Worm (Caenorhabditis elegans): ENCODE data around the gene lgc-9.
"Not testable (repeated sequence)": the region's sequence is repeated elsewhere in the genome, so short reads cannot be mapped to it uniquely, and the experiment has no call there.

Gene lgc-9

DNA sequence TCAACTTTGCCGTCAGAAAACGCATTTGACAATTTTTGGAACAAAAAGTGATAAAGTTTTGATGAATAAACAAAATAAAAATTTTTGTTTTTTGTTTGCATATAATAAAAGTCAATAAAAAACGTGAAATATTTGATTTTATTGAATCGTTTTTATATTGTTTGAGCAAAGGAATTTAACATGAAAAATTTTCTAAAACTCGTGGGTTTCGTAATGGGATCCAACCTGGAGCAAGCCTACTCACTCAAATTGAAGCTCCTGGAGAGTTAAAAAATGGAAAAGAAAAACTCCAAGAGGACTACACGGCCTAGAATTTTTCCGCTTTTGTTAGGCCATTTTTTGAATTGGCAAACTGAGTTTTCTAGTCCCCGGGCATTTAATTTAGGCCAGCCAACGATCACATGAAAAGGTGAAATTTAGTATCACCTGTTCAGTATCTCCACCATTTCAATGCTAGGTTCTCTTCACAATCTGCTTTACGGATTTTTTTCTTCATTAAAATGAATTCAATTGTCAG lies 13.0 kb downstream of the lgc-9 start, which contains the start of the genes C04C3.9 and srz-60:
Gene C04C3.9 (minus strand): TSS at position 101 of the 517 bp plus-strand sequence.
Gene srz-60 (plus strand): TSS at position 467 of the 517 bp plus-strand sequence.
- TF ChIP-seq hlh-15 (tag; optimal IDR thresholded peaks at IDR 0.05) (no peak), odd-2 (tag; optimal IDR thresholded peaks at IDR 0.05) (no peak), sox-4 (tag; optimal IDR thresholded peaks at IDR 0.05) (no peak), sox-2 (GFP tag; IDR thresholded peaks at IDR 0.05) (no peak)

DNA sequence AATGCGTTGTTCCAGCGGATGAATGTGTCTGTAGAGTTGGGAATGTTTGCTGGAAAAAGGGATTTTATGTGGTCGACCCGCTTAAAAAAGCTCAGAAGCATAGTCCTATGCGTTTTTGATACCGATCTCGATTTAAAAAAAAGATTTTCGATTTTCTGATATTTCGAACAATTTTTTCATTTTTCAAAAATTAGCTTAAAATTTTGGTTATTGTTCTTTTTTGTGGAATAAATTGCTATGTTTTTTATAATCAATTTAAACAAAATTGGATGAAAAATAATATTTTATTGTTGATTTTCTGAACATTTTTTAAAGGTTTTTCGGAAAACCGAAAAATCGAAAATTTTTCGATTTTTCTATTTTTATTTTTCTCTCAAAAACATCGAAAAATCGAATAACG lies 17.9 kb downstream of the lgc-9 start, which contains the start of gene C04C3.7:
Gene C04C3.7 (minus strand): TSS at position 101 of the 400 bp plus-strand sequence.
- TF ChIP-seq zip-5 (tag; optimal IDR thresholded peaks at IDR 0.05); fkh-10 (GFP tag; optimal IDR thresholded peaks at IDR 0.05); elt-2 (tag; optimal IDR thresholded peaks at IDR 0.05): not testable (repeated sequence)

DNA sequence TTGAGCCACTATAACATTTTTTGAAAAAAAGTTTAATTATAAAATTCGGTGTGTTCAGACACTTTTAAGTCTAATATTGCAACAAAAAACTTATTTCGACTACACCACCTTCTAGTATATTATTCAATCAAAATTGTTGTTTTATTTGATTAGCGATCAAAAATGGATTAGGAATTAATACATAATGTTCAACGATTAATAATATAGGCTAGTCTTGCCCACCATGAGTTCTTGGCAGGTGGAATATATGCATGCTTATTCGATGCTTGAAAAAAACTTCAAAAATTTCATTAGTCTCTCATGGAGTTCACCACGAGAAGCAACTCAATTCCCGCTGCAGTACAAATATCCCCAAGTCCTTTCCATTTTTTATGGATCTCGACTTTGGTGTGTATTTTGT lies 20.5 kb downstream of the lgc-9 start, which contains the start of gene srz-32:
Gene srz-32 (plus strand): TSS at position 301 of the 400 bp plus-strand sequence.
- TF ChIP-seq npax-4 (tag; optimal IDR thresholded peaks at IDR 0.05) (no peak), ets-4 (tag; optimal IDR thresholded peaks at IDR 0.05) (no peak), fkh-10 (GFP tag; optimal IDR thresholded peaks at IDR 0.05) (no peak), hlh-30 (tag; optimal IDR thresholded peaks at IDR 0.05; ENCODE audit: insufficient read depth) (no peak), ceh-48 (tag; optimal IDR thresholded peaks at IDR 0.05) (no peak), ceh-2 (tag; optimal IDR thresholded peaks at IDR 0.05) (no peak), rnt-1 (tag; optimal IDR thresholded peaks at IDR 0.05) (no peak), ahr-1 (tag; optimal IDR thresholded peaks at IDR 0.05) (no peak), ceh-30 (tag; optimal IDR thresholded peaks at IDR 0.05) (no peak), pha-4 (tag; optimal IDR thresholded peaks at IDR 0.05) (no peak), unc-42 (tag; optimal IDR thresholded peaks at IDR 0.05) (no peak), hlh-13 (GFP tag; optimal IDR thresholded peaks at IDR 0.05) (no peak), nfya-1 (tag; optimal IDR thresholded peaks at IDR 0.05) (no peak), fax-1 (tag; optimal IDR thresholded peaks at IDR 0.05) (no peak), odd-2 (tag; optimal IDR thresholded peaks at IDR 0.05) (no peak), che-1 (tag; optimal IDR thresholded peaks at IDR 0.05) (no peak), ceh-45 (GFP tag; IDR thresholded peaks at IDR 0.05) (no peak)

DNA sequence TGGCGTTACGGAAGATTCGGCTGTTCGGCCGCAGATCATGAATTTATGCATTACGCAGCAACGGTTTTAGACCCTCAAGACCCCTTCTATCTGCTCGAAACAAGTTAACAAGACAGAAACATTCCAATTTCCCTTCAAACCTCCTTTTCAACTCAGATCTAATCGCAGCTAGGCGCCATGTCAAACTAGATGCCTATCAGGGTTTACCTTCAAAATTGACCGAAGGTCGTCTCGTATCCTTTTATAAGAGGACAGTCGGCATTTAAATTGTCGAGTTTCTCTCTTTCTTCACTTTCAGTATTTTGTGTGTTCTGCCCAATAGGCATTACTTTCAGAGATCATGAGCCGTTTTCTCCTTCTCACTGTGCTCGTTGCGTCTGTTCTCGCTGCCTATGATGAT lies 22.5 kb downstream of the lgc-9 start, which contains the start of gene grd-13:
Gene grd-13 (plus strand): TSS at position 291 of the 400 bp plus-strand sequence.
- no peak for TF ChIP-seq ceh-6 (GFP tag; optimal IDR thresholded peaks at IDR 0.05)
- TF ChIP-seq lin-11 (tag; optimal IDR thresholded peaks at IDR 0.05) = no peak
- no peak for TF ChIP-seq unc-42 (tag; optimal IDR thresholded peaks at IDR 0.05)
- TF ChIP-seq sdc-2 (tag; optimal IDR thresholded peaks at IDR 0.05) = no peak
- no peak for TF ChIP-seq unc-3 (GFP tag; conservative IDR thresholded peaks at IDR 0.05)
- no peak for TF ChIP-seq unc-3 (tag; optimal IDR thresholded peaks at IDR 0.05)
- TF ChIP-seq gmeb-2 (tag; optimal IDR thresholded peaks at IDR 0.05) = no peak
- no peak for TF ChIP-seq ahr-1 (tag; optimal IDR thresholded peaks at IDR 0.05)
- TF ChIP-seq hlh-6 (tag; optimal IDR thresholded peaks at IDR 0.05) = no peak
- no peak for TF ChIP-seq ztf-16 (tag; optimal IDR thresholded peaks at IDR 0.05)
- no peak for TF ChIP-seq elt-2 (tag; optimal IDR thresholded peaks at IDR 0.05)
- no peak for TF ChIP-seq nhr-11 (tag; optimal IDR thresholded peaks at IDR 0.05)
- TF ChIP-seq ceh-34 (tag; optimal IDR thresholded peaks at IDR 0.05) = no peak
- TF ChIP-seq sox-4 (tag; optimal IDR thresholded peaks at IDR 0.05) = no peak
- TF ChIP-seq pat-9 (tag; optimal IDR thresholded peaks at IDR 0.05) = no peak
- no peak for TF ChIP-seq hlh-15 (tag; optimal IDR thresholded peaks at IDR 0.05)
- no peak for TF ChIP-seq C38D4.7 (GFP tag; optimal IDR thresholded peaks at IDR 0.05)

DNA sequence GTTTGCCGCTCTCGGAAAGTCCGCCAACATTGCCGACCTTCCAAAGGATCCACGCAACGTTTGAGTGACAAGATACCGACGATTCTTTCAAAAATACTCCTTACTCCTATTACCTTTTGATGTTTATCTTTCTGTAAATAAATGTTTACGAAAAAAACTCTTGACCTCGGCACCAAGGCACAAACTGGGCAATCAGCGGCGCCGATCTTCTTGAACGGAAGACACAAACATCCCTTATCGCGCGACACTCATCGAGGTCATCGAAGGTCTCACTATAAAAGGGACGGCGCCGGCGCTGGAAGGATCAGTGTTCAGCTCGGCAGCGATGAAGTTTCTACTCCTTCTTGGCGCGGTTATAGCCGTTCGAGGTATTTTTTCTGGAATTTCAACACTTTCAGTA lies 23.9 kb downstream of the lgc-9 start, which contains the start of gene grd-3:
Gene grd-3 (plus strand): TSS at position 302 of the 400 bp plus-strand sequence.
- TF ChIP-seq nhr-11 (tag; optimal IDR thresholded peaks at IDR 0.05) (no peak), lin-11 (tag; optimal IDR thresholded peaks at IDR 0.05) (no peak), madf-2 (tag; optimal IDR thresholded peaks at IDR 0.05) (no peak), K09A11.1 (tag; optimal IDR thresholded peaks at IDR 0.05; ENCODE audit: insufficient read depth) (no peak), nhr-232 (tag; optimal IDR thresholded peaks at IDR 0.05) (no peak), tbx-7 (tag; optimal IDR thresholded peaks at IDR 0.05) (no peak), nfya-1 (tag; optimal IDR thresholded peaks at IDR 0.05) (no peak)

Data from whole organism, late embryonic.